Fruit fly (Drosophila melanogaster): Measurements from ENCODE around the gene CG7600.
A peak's percentile ranks its signal among the peaks of the same experiment; 100 is the strongest.

The CG7600 gene

DNA sequence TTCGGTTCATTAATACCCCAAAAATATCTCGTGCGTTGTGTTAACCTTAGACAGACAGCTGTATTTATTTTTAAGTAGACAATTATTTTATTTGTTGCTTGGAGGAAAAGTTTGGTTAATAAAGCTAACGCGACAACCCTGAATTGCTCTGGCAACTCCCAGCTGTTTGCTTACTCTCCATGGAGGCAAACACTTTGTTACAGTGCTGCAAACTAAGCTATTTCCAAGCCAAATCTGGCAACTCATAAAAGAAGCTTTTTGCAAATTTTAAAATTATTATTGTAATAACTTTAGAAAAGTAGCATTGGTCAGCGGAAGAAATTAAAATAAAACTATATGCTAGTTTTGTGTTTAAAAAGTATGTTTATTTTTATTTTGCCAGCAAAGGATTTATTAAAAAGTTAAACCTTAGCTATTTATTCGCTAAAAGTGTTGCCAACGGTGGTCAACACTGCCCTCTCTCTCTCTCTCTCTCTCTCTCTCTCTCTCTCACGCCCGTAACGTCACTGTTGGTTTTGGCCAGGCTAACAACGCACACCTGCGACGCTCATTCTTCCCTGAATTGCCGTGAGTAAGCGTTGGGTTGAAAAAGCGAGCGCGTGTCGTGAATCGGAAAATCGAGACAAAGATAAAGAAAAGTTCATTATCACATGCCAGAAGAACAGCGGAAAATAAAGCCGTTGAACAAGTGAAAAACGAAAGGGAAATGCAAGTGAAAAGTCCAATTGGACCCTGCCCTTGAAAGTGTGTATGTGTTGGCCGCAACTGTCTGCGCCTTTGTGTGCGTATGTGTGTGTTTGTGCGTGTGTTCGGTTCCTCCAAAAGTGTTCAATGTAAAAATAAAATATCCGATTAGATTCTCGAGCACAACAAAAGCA lies 4.9 kb downstream of the CG7600 start (continued):
- TF ChIP-seq CG1603 (tag; optimal IDR thresholded peaks at IDR 0.05) (peak; percentile 91), B-H1 (GFP tag; IDR thresholded peaks at IDR 0.05) (peak; percentile 89), prd (optimal IDR thresholded peaks at IDR 0.05) (no peak), prd (GFP tag; IDR thresholded peaks at IDR 0.05) (peak; percentile 91), Doc3 (GFP tag; IDR thresholded peaks at IDR 0.05; ENCODE audit: partially characterized antibody) (no peak), Max (GFP tag; optimal IDR thresholded peaks at IDR 0.05) (peak; percentile 53), en (GFP tag; optimal IDR thresholded peaks at IDR 0.05) (peak; percentile 82), tna (GFP tag; IDR thresholded peaks at IDR 0.05; ENCODE audit: partially characterized antibody) (no peak), CG15073 (GFP tag; optimal IDR thresholded peaks at IDR 0.05) (no peak), disco-r (GFP tag; optimal IDR thresholded peaks at IDR 0.05) (peak; percentile 75), usp (GFP tag; optimal IDR thresholded peaks at IDR 0.05) (no peak), CG2875 (GFP tag; optimal IDR thresholded peaks at IDR 0.05) (peak; percentile 81), CG31224 (GFP tag; IDR thresholded peaks at IDR 0.05) (peak; percentile 88), Oaz (GFP tag; IDR thresholded peaks at IDR 0.05) (peak; percentile 78), Aef1 (GFP tag; IDR thresholded peaks at IDR 0.05) (peak; percentile 86), CG8924 (tag; optimal IDR thresholded peaks at IDR 0.05) (peak; percentile 88), knrl (GFP tag; IDR thresholded peaks at IDR 0.05; ENCODE audit: partially characterized antibody) (no peak), CG6765 (GFP tag; optimal IDR thresholded peaks at IDR 0.05) (peak; percentile 89), Atf-2 (GFP tag; optimal IDR thresholded peaks at IDR 0.05) (peak; percentile 78), CG3726 (GFP tag; IDR thresholded peaks at IDR 0.05) (peak; percentile 83; the same call in 1 of the 3 replicates), Stat92E (GFP tag; optimal IDR thresholded peaks at IDR 0.05) (peak in 1 of 3 experiments; percentile 44), dimm (GFP tag; IDR thresholded peaks at IDR 0.05) (0 out of 2 replicates have a peak, but pooled peaks have one; percentile 8), CG8290 (GFP tag; optimal IDR thresholded peaks at IDR 0.05) (peak; percentile 30), CG8290 (tag; optimal IDR thresholded peaks at IDR 0.05) (peak; percentile 26 to 93), Hr3 (GFP tag; optimal IDR thresholded peaks at IDR 0.05) (peak; percentile 61), Sry-β (GFP tag; optimal IDR thresholded peaks at IDR 0.05) (peak; percentile 97), CG15601 (tag; optimal IDR thresholded peaks at IDR 0.05) (peak; percentile 49), CG16813 (GFP tag; IDR thresholded peaks at IDR 0.05; ENCODE audit: partially characterized antibody) (no peak), MESR4 (GFP tag; optimal IDR thresholded peaks at IDR 0.05) (peak; percentile 35), Dll (GFP tag; IDR thresholded peaks at IDR 0.05; ENCODE audit: partially characterized antibody) (peak; percentile 52; the same call in 3 of the 4 replicates), zen2 (GFP tag; IDR thresholded peaks at IDR 0.05; ENCODE audit: partially characterized antibody) (no peak), Dad (GFP tag; optimal IDR thresholded peaks at IDR 0.05) (peak; percentile 70), ERR (GFP tag; optimal IDR thresholded peaks at IDR 0.05) (peak; percentile 76), ham (GFP tag; IDR thresholded peaks at IDR 0.05) (peak; percentile 75; the same call in 1 of the 2 replicates), ewg (GFP tag; optimal IDR thresholded peaks at IDR 0.05) (peak; percentile 66), CG12219 (GFP tag; optimal IDR thresholded peaks at IDR 0.05) (peak; percentile 84), CG16863 (GFP tag; optimal IDR thresholded peaks at IDR 0.05) (peak; percentile 86), Usf (GFP tag; optimal IDR thresholded peaks at IDR 0.05) (peak; percentile 71), Fer1 (GFP tag; optimal IDR thresholded peaks at IDR 0.05) (peak; percentile 92), dati (GFP tag; IDR thresholded peaks at IDR 0.05) (peak; percentile 87), her (GFP tag; optimal IDR thresholded peaks at IDR 0.05) (peak; percentile 88), gcm2 (GFP tag; optimal IDR thresholded peaks at IDR 0.05) (peak; percentile 64), Deaf1 (tag; optimal IDR thresholded peaks at IDR 0.05) (peak; percentile 56), crol (GFP tag; IDR thresholded peaks at IDR 0.05) (peak; percentile 38; the same call in 1 of the 2 replicates), emc (GFP tag; optimal IDR thresholded peaks at IDR 0.05) (peak; percentile 69), Ssrp (tag; optimal IDR thresholded peaks at IDR 0.05) (peak; percentile 68), Rx (GFP tag; IDR thresholded peaks at IDR 0.05) (peak; percentile 90), Dip3 (GFP tag; optimal IDR thresholded peaks at IDR 0.05) (peak; percentile 88), CG3995 (GFP tag; optimal IDR thresholded peaks at IDR 0.05) (peak; percentile 47)
